Fruit fly (Drosophila melanogaster): ENCODE results near the gene Fbxl4.

DNA sequence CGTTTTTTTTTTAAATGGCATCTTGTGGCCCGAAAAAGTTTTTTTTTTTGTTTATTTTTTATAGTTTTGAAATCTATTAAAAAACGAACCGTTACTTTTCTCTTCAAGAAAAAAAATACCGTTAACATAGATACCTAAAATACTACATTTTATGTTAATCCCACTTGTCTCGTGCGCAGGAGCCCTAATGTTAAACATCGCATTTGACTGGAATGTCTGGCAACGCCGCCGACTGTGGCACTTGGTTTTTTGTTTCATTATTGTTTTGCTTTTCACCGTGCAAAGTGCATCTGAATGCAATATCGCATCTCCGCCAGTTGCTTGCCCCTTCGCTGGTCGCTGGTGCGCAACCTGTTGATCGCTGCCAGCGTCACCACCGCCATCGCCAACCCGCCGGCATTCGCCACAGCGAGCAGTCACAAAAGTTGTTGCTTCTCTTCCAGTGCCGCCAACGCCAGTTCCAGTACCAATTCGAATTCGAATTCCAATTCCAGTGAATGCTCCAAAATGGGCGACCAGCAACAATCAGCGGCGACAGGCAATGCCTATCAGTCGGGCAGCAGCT, 37.7 kb downstream of the Fbxl4 start, which contains the start of gene CG11590:
- TF ChIP-seq Clk (GFP tag; optimal IDR thresholded peaks at IDR 0.05) (no peak), CG7101 (tag; optimal IDR thresholded peaks at IDR 0.05) (no peak), kay (GFP tag; ENCODE audit: borderline replicate concordance) (no peak), toe (GFP tag; optimal IDR thresholded peaks at IDR 0.05) (no peak), CG14711 (tag; optimal IDR thresholded peaks at IDR 0.05) (no peak), cnc (optimal IDR thresholded peaks at IDR 0.05) (no peak), CG7045 (GFP tag; optimal IDR thresholded peaks at IDR 0.05) (no peak), CG5204 (GFP tag; optimal IDR thresholded peaks at IDR 0.05) (no peak), Crg-1 (GFP tag; optimal IDR thresholded peaks at IDR 0.05) (no peak), CG11617 (GFP tag; optimal IDR thresholded peaks at IDR 0.05) (no peak), Hr96 (GFP tag; optimal IDR thresholded peaks at IDR 0.05) (no peak), Mnt (GFP tag; optimal IDR thresholded peaks at IDR 0.05) (no peak)

Data from whole organism, adult.